Fruit fly (Drosophila melanogaster) whole organism, embryonic: Measurements from ENCODE around the gene CoRest.
A peak's percentile ranks its signal among the peaks of the same experiment; 100 is the strongest.

ENCODE experiments used
- Awh ChIP-seq: fragments of 200-800 bp; sonication (Bioruptor generic); IDR thresholded peaks from 2 replicates; pipeline ENCODE4, ENCODE4 v1.3.6; 2022; ENCODE audit warnings: missing biosample characterization, missing genetic modification characterization
- CG10366 ChIP-seq: fragments of 200-800 bp; sonication (Bioruptor generic); IDR thresholded peaks from 2 replicates; pipeline ENCODE4 v1.3.6; 2022; ENCODE audit warnings: missing biosample characterization, missing genetic modification characterization
- CG11456 ChIP-seq: fragments of 200-800 bp; sonication (Bioruptor generic); IDR thresholded peaks from 3 replicates; pipeline ENCODE4 v1.3.6; 2022; ENCODE audit warnings: missing biosample characterization, missing genetic modification characterization
- CG11695 ChIP-seq: fragments of 200-800 bp; sonication (Bioruptor generic); IDR thresholded peaks from 3 replicates; pipeline ENCODE4 v1.3.6; 2022; ENCODE audit warnings: missing biosample characterization, missing genetic modification characterization
- CG14050 ChIP-seq: fragments of 200-800 bp; sonication (Bioruptor generic); IDR thresholded peaks from 3 replicates; pipeline ENCODE4 v1.3.6; 2022; ENCODE audit warnings: missing biosample characterization, missing genetic modification characterization
- CG1603 ChIP-seq: fragments of 200-800 bp; sonication (Bioruptor generic); optimal IDR thresholded peaks from 2 replicates; lab custom pipeline; 2019; ENCODE audit warnings: missing biosample characterization, mild to moderate bottlenecking, missing genetic modification characterization, moderate library complexity
- CG17328 ChIP-seq: fragments of 200-800 bp; sonication (Bioruptor generic); IDR thresholded peaks from 2 replicates; pipeline ENCODE4 v1.3.6; 2022; ENCODE audit warnings: missing biosample characterization, missing genetic modification characterization
- CG17361 ChIP-seq: fragments of 200-800 bp; sonication (Bioruptor generic); IDR thresholded peaks from 3 replicates; pipeline ENCODE4 v1.3.6; 2022; ENCODE audit warnings: missing biosample characterization, missing genetic modification characterization
- CG17385 ChIP-seq: fragments of 200-800 bp; sonication (Bioruptor generic); optimal IDR thresholded peaks from 3 replicates; lab custom pipeline; 2018; ENCODE audit warnings: missing biosample characterization, mild to moderate bottlenecking, missing genetic modification characterization
- CG17829 ChIP-seq: fragments of 200-800 bp; optimal IDR thresholded peaks from 2 replicates; lab custom pipeline; 2019; ENCODE audit warnings: missing biosample characterization, mild to moderate bottlenecking, missing genetic modification characterization, moderate library complexity
- CG1792 ChIP-seq: fragments of 200-800 bp; sonication (Bioruptor generic); optimal IDR thresholded peaks from 2 replicates; lab custom pipeline; 2016; ENCODE audit warnings: missing biosample characterization, missing genetic modification characterization
- CG30403 ChIP-seq: fragments of 200-800 bp; sonication (Bioruptor generic); optimal IDR thresholded peaks from 3 replicates; lab custom pipeline; 2016; ENCODE audit warnings: missing biosample characterization, missing genetic modification characterization
- CG34376 ChIP-seq: fragments of 200-800 bp; sonication (Bioruptor generic); optimal IDR thresholded peaks from 2 replicates; lab custom pipeline; 2018; ENCODE audit warnings: missing biosample characterization, mild to moderate bottlenecking, missing genetic modification characterization
- CG4707 ChIP-seq: fragments of 200-800 bp; sonication (Bioruptor generic); optimal IDR thresholded peaks from 2 replicates; lab custom pipeline; 2018; ENCODE audit warnings: missing biosample characterization, mild to moderate bottlenecking, missing genetic modification characterization, moderate library complexity
- CG6654 ChIP-seq: fragments of 200-800 bp; sonication (Bioruptor generic); optimal IDR thresholded peaks from 2 replicates; lab custom pipeline; 2017; ENCODE audit warnings: missing biosample characterization, mild to moderate bottlenecking, missing genetic modification characterization
- CG6813 ChIP-seq: fragments of 200-800 bp; sonication (Bioruptor generic); optimal IDR thresholded peaks from 2 replicates; lab custom pipeline; 2017; ENCODE audit warnings: missing biosample characterization, missing genetic modification characterization, mild to moderate bottlenecking, moderate library complexity, missing genetic modification reagents
- CG7786 ChIP-seq: fragments of 200-800 bp; sonication (Bioruptor generic); optimal IDR thresholded peaks from 2 replicates; lab custom pipeline; 2016; ENCODE audit warnings: missing biosample characterization, missing genetic modification characterization
- D ChIP-seq, 2 experiments: fragments of 200-800 bp in 1 of 2; fragments of >200 bp in 1 of 2; sonication (Bioruptor generic) in 1 of 2; optimal IDR thresholded peaks; 2 replicates in 1 of 2; 3 replicates in 1 of 2; lab custom pipeline; 2017; ENCODE audit warnings: mild to moderate bottlenecking in 1 of 2, missing biosample characterization in 1 of 2, missing genetic modification characterization in 1 of 2, missing genetic modification reagents in 1 of 2
- Dek ChIP-seq: fragments of 200-800 bp; sonication (Bioruptor generic); optimal IDR thresholded peaks from 3 replicates; lab custom pipeline; 2019; ENCODE audit warnings: missing biosample characterization, mild to moderate bottlenecking, missing genetic modification characterization, moderate library complexity
- Dfd ChIP-seq, 2 experiments: fragments of >200 bp; optimal IDR thresholded peaks; 2 replicates each; lab custom pipeline; 2017; ENCODE audit warnings: missing biosample characterization in 2 of 2, missing genetic modification characterization in 2 of 2
- Dref ChIP-seq: fragments of 200-800 bp; sonication (Bioruptor generic); IDR thresholded peaks from 2 replicates; pipeline ENCODE4 v1.3.6; 2022; ENCODE audit warnings: missing biosample characterization, missing genetic modification characterization
- NK7.1 ChIP-seq: fragments of 200-800 bp; sonication (Bioruptor generic); optimal IDR thresholded peaks from 3 replicates; lab custom pipeline; 2016; ENCODE audit warnings: missing biosample characterization, missing genetic modification characterization
- Nf-YC ChIP-seq: fragments of 200-800 bp; optimal IDR thresholded peaks from 3 replicates; lab custom pipeline; 2019; ENCODE audit warnings: missing biosample characterization, mild to moderate bottlenecking, missing genetic modification characterization, moderate library complexity
- Usf ChIP-seq: fragments of 200-800 bp; sonication (Bioruptor generic); optimal IDR thresholded peaks from 2 replicates; lab custom pipeline; 2017; ENCODE audit warnings: missing genotype, missing biosample characterization, missing genetic modification characterization
- al ChIP-seq: fragments of 200-800 bp; sonication (Bioruptor generic); IDR thresholded peaks from 2 replicates; pipeline ENCODE4 v1.3.6; 2022; ENCODE audit warnings: missing biosample characterization, missing genetic modification characterization
- br ChIP-seq: fragments of >200 bp; optimal IDR thresholded peaks from 2 replicates; lab custom pipeline; 2017
- chm ChIP-seq: fragments of 200-800 bp; sonication (Bioruptor generic); IDR thresholded peaks from 2 replicates; pipeline ENCODE4 v1.3.6; 2022; ENCODE audit warnings: missing biosample characterization, missing genetic modification characterization
- cwo ChIP-seq: fragments of 200-800 bp; sonication (Bioruptor generic); optimal IDR thresholded peaks from 3 replicates; lab custom pipeline; 2017; ENCODE audit warnings: missing biosample characterization, missing genetic modification characterization, mild to moderate bottlenecking, moderate library complexity, missing genetic modification reagents
- en ChIP-seq: fragments of 200-800 bp; sonication (Bioruptor generic); optimal IDR thresholded peaks from 2 replicates; lab custom pipeline; 2016; ENCODE audit warnings: missing biosample characterization, missing genetic modification characterization
- ewg ChIP-seq: fragments of 200-800 bp; sonication (Bioruptor generic); optimal IDR thresholded peaks from 3 replicates; lab custom pipeline; 2017; ENCODE audit warnings: mild to moderate bottlenecking, missing biosample characterization, missing genetic modification reagents, missing genetic modification characterization
- exex ChIP-seq: fragments of 200-800 bp; sonication (Bioruptor generic); optimal IDR thresholded peaks from 4 replicates; lab custom pipeline; 2018; ENCODE audit warnings: missing biosample characterization, mild to moderate bottlenecking, missing genetic modification characterization, moderate library complexity
- grau ChIP-seq: fragments of 200-800 bp; optimal IDR thresholded peaks from 3 replicates; lab custom pipeline; 2019; ENCODE audit warnings: missing biosample characterization, mild to moderate bottlenecking, missing genetic modification characterization, moderate library complexity
- grn ChIP-seq: fragments of 200-800 bp; sonication (Bioruptor generic); optimal IDR thresholded peaks from 3 replicates; lab custom pipeline; 2017; ENCODE audit warnings: missing biosample characterization, missing genetic modification characterization
- gsb ChIP-seq: fragments of 200-800 bp; sonication (Bioruptor generic); IDR thresholded peaks from 2 replicates; pipeline ENCODE4 v1.3.6; 2022; ENCODE audit warnings: missing biosample characterization, missing genetic modification characterization
- insv ChIP-seq, 2 experiments: fragments of 200-800 bp; sonication (Bioruptor generic); optimal IDR thresholded peaks; 3 replicates each; lab custom pipeline; 2016 to 2018; ENCODE audit warnings: missing biosample characterization in 2 of 2, missing genetic modification characterization in 2 of 2
- jigr1 ChIP-seq: fragments of 200-800 bp; sonication (Bioruptor generic); IDR thresholded peaks from 3 replicates; pipeline ENCODE4 v1.3.6; 2022; ENCODE audit warnings: missing biosample characterization, missing genetic modification characterization
- kay ChIP-seq: fragments of 200-800 bp; sonication (Bioruptor generic); optimal IDR thresholded peaks from 2 replicates; lab custom pipeline; 2016; ENCODE audit warnings: missing biosample characterization, missing genetic modification characterization
- nmo ChIP-seq: fragments of 200-800 bp; sonication (Bioruptor generic); optimal IDR thresholded peaks from 2 replicates; lab custom pipeline; 2018; ENCODE audit warnings: missing biosample characterization, mild to moderate bottlenecking, missing genetic modification characterization, moderate library complexity
- p53 ChIP-seq: fragments of 200-800 bp; sonication (Bioruptor generic); optimal IDR thresholded peaks from 2 replicates; lab custom pipeline; 2016; ENCODE audit warnings: missing biosample characterization, missing genetic modification characterization
- schlank ChIP-seq: fragments of 200-800 bp; sonication (Bioruptor generic); optimal IDR thresholded peaks from 2 replicates; lab custom pipeline; 2018; ENCODE audit warnings: missing biosample characterization, mild to moderate bottlenecking, missing genetic modification characterization
- sd ChIP-seq: fragments of 200-800 bp; sonication (Bioruptor generic); optimal IDR thresholded peaks from 3 replicates; lab custom pipeline; 2018; ENCODE audit warnings: missing biosample characterization, mild to moderate bottlenecking, missing genetic modification characterization, moderate library complexity
- seq ChIP-seq: fragments of 200-800 bp; sonication (Bioruptor generic); IDR thresholded peaks from 2 replicates; pipeline ENCODE4 v1.3.6; 2022; ENCODE audit warnings: missing biosample characterization, missing genetic modification characterization
- shn ChIP-seq: fragments of 200-800 bp; sonication (Bioruptor generic); optimal IDR thresholded peaks from 3 replicates; lab custom pipeline; 2016; ENCODE audit warnings: missing biosample characterization, missing genetic modification characterization
- ssp ChIP-seq: fragments of 200-800 bp; sonication (Bioruptor generic); IDR thresholded peaks from 2 replicates; pipeline ENCODE4 v1.3.6; 2022; ENCODE audit warnings: missing biosample characterization, missing genetic modification characterization
- stc ChIP-seq: fragments of 200-800 bp; sonication (Bioruptor generic); IDR thresholded peaks from 2 replicates; pipeline ENCODE4 v1.3.6; 2022; ENCODE audit warnings: missing biosample characterization, missing genetic modification characterization
- tx ChIP-seq: fragments of 200-800 bp; sonication (Bioruptor generic); optimal IDR thresholded peaks from 2 replicates; lab custom pipeline; 2016; ENCODE audit warnings: missing biosample characterization, missing genetic modification characterization
- unc-4 ChIP-seq: fragments of 200-800 bp; sonication (Bioruptor generic); IDR thresholded peaks from 2 replicates; pipeline ENCODE4 v1.3.6; 2022; ENCODE audit warnings: missing biosample characterization, missing genetic modification characterization; ENCODE audit not compliant: partially characterized antibody
- wek ChIP-seq: fragments of 200-800 bp; sonication (Bioruptor generic); optimal IDR thresholded peaks from 3 replicates; lab custom pipeline; 2018; ENCODE audit warnings: missing biosample characterization, mild to moderate bottlenecking, missing genetic modification characterization, moderate library complexity

CoRest gene

DNA sequence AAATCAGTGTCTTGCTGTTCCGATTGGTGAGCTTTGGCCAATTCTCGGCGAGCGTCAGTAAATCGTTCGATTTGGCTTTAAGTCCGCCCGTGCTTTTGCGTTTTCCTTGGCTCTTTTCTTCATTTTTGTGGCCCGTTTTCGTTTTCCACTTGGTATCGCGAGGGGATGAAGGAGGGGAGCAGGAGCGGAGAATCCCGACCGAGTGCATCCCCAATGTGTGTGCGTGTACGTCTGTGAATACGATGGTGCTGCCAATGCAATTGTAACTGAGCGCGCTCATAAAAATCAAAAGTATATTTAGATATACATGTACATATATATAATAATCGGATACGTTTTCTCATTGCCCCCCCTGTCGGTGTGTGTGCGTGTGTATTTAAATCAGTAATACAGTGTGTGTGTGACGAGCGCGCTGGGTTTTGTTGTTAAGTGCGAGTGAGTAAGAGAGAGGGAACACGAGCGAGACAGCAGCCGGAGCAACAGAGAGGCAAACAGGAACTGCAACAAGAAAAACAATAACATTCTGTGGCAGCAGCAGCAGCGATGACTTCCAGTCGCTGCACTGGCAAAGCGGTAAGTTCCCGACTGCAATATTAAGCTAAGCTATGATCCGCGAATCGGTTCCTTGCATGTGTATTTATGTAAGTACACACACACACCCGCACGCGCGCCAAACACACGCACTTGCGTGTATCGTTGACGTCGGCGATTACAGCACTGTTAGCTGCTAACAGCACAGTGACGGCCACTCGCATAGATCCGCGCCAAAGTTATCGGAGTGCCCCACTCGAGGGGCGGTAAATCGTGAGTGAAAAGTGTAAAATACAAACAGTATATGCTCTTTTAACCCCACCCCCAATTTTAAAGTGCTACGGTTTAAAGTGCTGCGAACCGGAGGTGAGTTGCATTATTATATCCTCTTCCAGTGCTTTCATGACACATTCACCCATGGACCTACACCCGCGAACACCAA is 25.8 kb upstream of the CoRest start (continued):
- TF ChIP-seq unc-4 (GFP tag; lab: Robert Waterston, UW), result no peak
- peak; percentile 53; the same call in 1 of the 2 replicates for TF ChIP-seq gsb
- TF ChIP-seq Dref (GFP tag; lab: Robert Waterston, UW), result no peak
- TF ChIP-seq nmo, result peak; percentile 56
- TF ChIP-seq CG6813 (GFP tag; lab: Kevin White, UChicago), result peak; percentile 49
- peak; percentile 60 for TF ChIP-seq cwo
- TF ChIP-seq exex (tag; lab: Kevin White, UChicago), result no peak
- peak; percentile 47; the same call in 1 of the 2 replicates for TF ChIP-seq ssp (GFP tag; lab: Robert Waterston, UW)
- TF ChIP-seq schlank (tag; lab: Kevin White, UChicago), result peak; percentile 54
- TF ChIP-seq br (lab: Kevin White, UChicago), result no peak
- no peak for TF ChIP-seq grn (GFP tag; lab: Kevin White, UChicago)
- no peak for TF ChIP-seq Awh (GFP tag; lab: Robert Waterston, UW)
- TF ChIP-seq CG4707 (GFP tag; lab: Kevin White, UChicago), result no peak
- no peak for TF ChIP-seq D (optimal IDR thresholded peaks at IDR 0.05; lab: Kevin White, UChicago)
- peak; percentile 31 for TF ChIP-seq D (GFP tag; optimal IDR thresholded peaks at IDR 0.05; lab: Kevin White, UChicago)
- peak; percentile 19 for TF ChIP-seq CG6654 (GFP tag; lab: Kevin White, UChicago)
- TF ChIP-seq ewg, result peak; percentile 64
- peak; percentile 59 for TF ChIP-seq NK7.1 (GFP tag; lab: Kevin White, UChicago)
- peak; percentile 57 for TF ChIP-seq Dek (tag; lab: Kevin White, UChicago)
- peak; percentile 58 for TF ChIP-seq CG30403 (GFP tag; lab: Kevin White, UChicago)
- TF ChIP-seq en, result peak; percentile 19
- TF ChIP-seq Nf-YC, result peak; percentile 57
- peak; percentile 49; the same call in 1 of the 2 replicates for TF ChIP-seq CG17328 (GFP tag; lab: Robert Waterston, UW)
- TF ChIP-seq Dfd (GFP tag; optimal IDR thresholded peaks at IDR 0.05; lab: Kevin White, UChicago), result no peak
- no peak for TF ChIP-seq insv (GFP tag; optimal IDR thresholded peaks at IDR 0.05; lab: Kevin White, UChicago)
- peak; percentile 42 for TF ChIP-seq kay (GFP tag; lab: Kevin White, UChicago)
- peak; percentile 34 for TF ChIP-seq CG17385
- peak; percentile 52 for TF ChIP-seq stc (GFP tag; lab: Robert Waterston, UW)
- TF ChIP-seq chm, result no peak
- peak; percentile 57; the same call in 1 of the 3 replicates for TF ChIP-seq CG11695 (GFP tag; lab: Robert Waterston, UW)
- peak; percentile 42 for TF ChIP-seq CG10366 (GFP tag; lab: Robert Waterston, UW)
- 0 out of 3 replicates have a peak, but pooled peaks have one; percentile 23 for TF ChIP-seq jigr1 (GFP tag; lab: Robert Waterston, UW)
- TF ChIP-seq al, result peak; percentile 61; the same call in 1 of the 2 replicates
- peak; percentile 79 for TF ChIP-seq CG11456 (GFP tag; lab: Robert Waterston, UW)
- TF ChIP-seq CG17361, result peak; percentile 43; the same call in 1 of the 3 replicates
- TF ChIP-seq shn, result peak; percentile 59
- peak; percentile 56; the same call in 1 of the 2 replicates for TF ChIP-seq seq (GFP tag; lab: Robert Waterston, UW)
- no peak for TF ChIP-seq sd
- peak; percentile 77 for TF ChIP-seq CG1603
- peak; percentile 63 for TF ChIP-seq CG7786 (GFP tag; lab: Kevin White, UChicago)
- peak; percentile 34 for TF ChIP-seq tx (GFP tag; lab: Kevin White, UChicago)
- peak; percentile 10 for TF ChIP-seq p53 (GFP tag; lab: Kevin White, UChicago)
- TF ChIP-seq grau (tag; lab: Kevin White, UChicago), result peak; percentile 74
- TF ChIP-seq CG14050 (GFP tag; lab: Robert Waterston, UW), result no peak
- no peak for TF ChIP-seq wek
- TF ChIP-seq Usf (GFP tag; lab: Kevin White, UChicago), result peak; percentile 24
- TF ChIP-seq CG34376 (GFP tag; lab: Kevin White, UChicago), result peak; percentile 20
- TF ChIP-seq CG1792 (GFP tag; lab: Kevin White, UChicago), result peak; percentile 19
- peak; percentile 53 for TF ChIP-seq CG17829 (tag; lab: Kevin White, UChicago)
